Fruit fly (Drosophila melanogaster) whole organism, embryonic: ENCODE data around the gene al.

Experiments used
- Aef1 ChIP-seq: fragments of 200-800 bp; sonication (Bioruptor generic); IDR thresholded peaks from 3 replicates; pipeline ENCODE4 v1.3.6; 2022; ENCODE audit warnings: missing biosample characterization, missing genetic modification characterization
- Asciz ChIP-seq: fragments of 200-800 bp; sonication (Bioruptor generic); optimal IDR thresholded peaks from 2 replicates; lab custom pipeline; 2017; ENCODE audit warnings: missing biosample characterization, mild to moderate bottlenecking, missing genetic modification characterization, missing genetic modification reagents
- CG10274 ChIP-seq: fragments of 200-800 bp; sonication (Bioruptor generic); optimal IDR thresholded peaks from 3 replicates; lab custom pipeline; 2017; ENCODE audit warnings: missing biosample characterization, mild to moderate bottlenecking, missing genetic modification characterization
- CG10543 ChIP-seq: fragments of 200-800 bp; sonication (Bioruptor generic); optimal IDR thresholded peaks from 3 replicates; lab custom pipeline; 2017; ENCODE audit warnings: missing biosample characterization, mild to moderate bottlenecking, missing genetic modification characterization, moderate library complexity
- CG10654 ChIP-seq: fragments of 200-800 bp; sonication (Bioruptor generic); optimal IDR thresholded peaks from 2 replicates; lab custom pipeline; 2016; ENCODE audit warnings: missing biosample characterization, missing genetic modification characterization
- CG11398 ChIP-seq: fragments of 200-800 bp; sonication (Bioruptor generic); optimal IDR thresholded peaks from 2 replicates; lab custom pipeline; 2016; ENCODE audit warnings: missing biosample characterization, missing genetic modification characterization
- CG1233 ChIP-seq: fragments of 200-800 bp; sonication (Bioruptor generic); optimal IDR thresholded peaks from 4 replicates; lab custom pipeline; 2018; ENCODE audit warnings: missing biosample characterization, mild to moderate bottlenecking, missing genetic modification characterization
- CG1647 ChIP-seq: fragments of 200-800 bp; sonication (Bioruptor generic); optimal IDR thresholded peaks from 3 replicates; lab custom pipeline; 2016; ENCODE audit warnings: missing biosample characterization, missing genetic modification characterization
- CG16779 ChIP-seq: fragments of 200-800 bp; sonication (Bioruptor generic); IDR thresholded peaks from 2 replicates; pipeline ENCODE4 v1.3.6; 2022; ENCODE audit warnings: missing biosample characterization, missing genetic modification characterization
- CG17568 ChIP-seq: fragments of 200-800 bp; sonication (Bioruptor generic); optimal IDR thresholded peaks from 2 replicates; lab custom pipeline; 2018; ENCODE audit warnings: missing biosample characterization, mild to moderate bottlenecking, missing genetic modification characterization, moderate library complexity
- CG1792 ChIP-seq: fragments of 200-800 bp; sonication (Bioruptor generic); optimal IDR thresholded peaks from 2 replicates; lab custom pipeline; 2016; ENCODE audit warnings: missing biosample characterization, missing genetic modification characterization
- CG2875 ChIP-seq: fragments of 200-800 bp; sonication (Bioruptor generic); optimal IDR thresholded peaks from 2 replicates; lab custom pipeline; 2017; ENCODE audit warnings: missing biosample characterization, mild to moderate bottlenecking, missing genetic modification characterization, missing genetic modification reagents
- CG31365 ChIP-seq: fragments of 200-800 bp; sonication (Bioruptor generic); optimal IDR thresholded peaks from 2 replicates; lab custom pipeline; 2018; ENCODE audit warnings: missing biosample characterization, mild to moderate bottlenecking, missing genetic modification characterization
- CG32532 ChIP-seq: fragments of 200-800 bp; sonication (Bioruptor generic); IDR thresholded peaks from 2 replicates; pipeline ENCODE4 v1.3.6; 2022; ENCODE audit warnings: missing biosample characterization, missing genetic modification characterization
- CG6175 ChIP-seq: fragments of 200-800 bp; sonication (Bioruptor generic); IDR thresholded peaks from 3 replicates; pipeline ENCODE4 v1.3.6; 2022; ENCODE audit warnings: missing biosample characterization, missing genetic modification characterization
- CG7357 ChIP-seq: fragments of 200-800 bp; sonication (Bioruptor generic); IDR thresholded peaks from 3 replicates; pipeline ENCODE4 v1.3.6; 2022; ENCODE audit warnings: missing biosample characterization, missing genetic modification characterization
- CG7987 ChIP-seq: fragments of 200-800 bp; sonication (Bioruptor generic); optimal IDR thresholded peaks from 2 replicates; lab custom pipeline; 2018; ENCODE audit warnings: missing biosample characterization, mild to moderate bottlenecking, missing genetic modification characterization, moderate library complexity
- CG8944 ChIP-seq: fragments of 200-800 bp; sonication (Bioruptor generic); optimal IDR thresholded peaks from 3 replicates; lab custom pipeline; 2016; ENCODE audit warnings: missing biosample characterization, missing genetic modification characterization
- CG9437 ChIP-seq: fragments of 200-800 bp; sonication (Bioruptor generic); optimal IDR thresholded peaks from 2 replicates; lab custom pipeline; 2018; ENCODE audit warnings: missing biosample characterization, mild to moderate bottlenecking, missing genetic modification characterization
- CG9817 ChIP-seq: fragments of 200-800 bp; sonication (Bioruptor generic); optimal IDR thresholded peaks from 2 replicates; lab custom pipeline; 2018; ENCODE audit warnings: missing biosample characterization, mild to moderate bottlenecking, missing genetic modification characterization, moderate library complexity
- Dek ChIP-seq: fragments of 200-800 bp; sonication (Bioruptor generic); optimal IDR thresholded peaks from 3 replicates; lab custom pipeline; 2019; ENCODE audit warnings: missing biosample characterization, mild to moderate bottlenecking, missing genetic modification characterization, moderate library complexity
- Fer1 ChIP-seq: fragments of 200-800 bp; sonication (Bioruptor generic); optimal IDR thresholded peaks from 2 replicates; lab custom pipeline; 2017; ENCODE audit warnings: missing biosample characterization, mild to moderate bottlenecking, missing genetic modification characterization
- Fer2 ChIP-seq: fragments of 200-800 bp; sonication (Bioruptor generic); optimal IDR thresholded peaks from 2 replicates; lab custom pipeline; 2018; ENCODE audit warnings: missing biosample characterization, mild to moderate bottlenecking, missing genetic modification characterization, moderate library complexity
- HLH54F ChIP-seq: fragments of 200-800 bp; sonication (Bioruptor generic); optimal IDR thresholded peaks from 3 replicates; lab custom pipeline; 2016; ENCODE audit warnings: missing biosample characterization, missing genetic modification characterization
- HLHmδ ChIP-seq: fragments of 200-800 bp; sonication (Bioruptor generic); optimal IDR thresholded peaks from 2 replicates; lab custom pipeline; 2018; ENCODE audit warnings: missing biosample characterization, mild to moderate bottlenecking, missing genetic modification characterization, moderate library complexity
- Hr51 ChIP-seq, 2 experiments: fragments of 200-800 bp; sonication (Bioruptor generic); optimal IDR thresholded peaks; 2 replicates in 1 of 2; 3 replicates in 1 of 2; lab custom pipeline; 2016 to 2018; ENCODE audit warnings: missing biosample characterization in 2 of 2, missing genetic modification characterization in 2 of 2, mild to moderate bottlenecking in 1 of 2, moderate library complexity in 1 of 2
- Mad ChIP-seq: fragments of 200-800 bp; sonication (Bioruptor generic); optimal IDR thresholded peaks from 2 replicates; lab custom pipeline; 2016; ENCODE audit warnings: missing biosample characterization, missing genetic modification characterization
- Max ChIP-seq: fragments of 200-800 bp; sonication (Bioruptor generic); optimal IDR thresholded peaks from 2 replicates; lab custom pipeline; 2016; ENCODE audit warnings: missing biosample characterization, mild to moderate bottlenecking, missing genetic modification characterization
- NFAT ChIP-seq: fragments of 200-800 bp; sonication (Bioruptor generic); IDR thresholded peaks from 2 replicates; pipeline ENCODE4 v1.3.6; 2022; ENCODE audit warnings: missing biosample characterization, missing genetic modification characterization
- Neu2 ChIP-seq: fragments of 200-800 bp; sonication (Bioruptor generic); optimal IDR thresholded peaks from 3 replicates; lab custom pipeline; 2016; ENCODE audit warnings: missing biosample characterization, missing genetic modification characterization, borderline replicate concordance
- Nf-YB ChIP-seq: fragments of 200-800 bp; sonication (Bioruptor generic); optimal IDR thresholded peaks from 3 replicates; lab custom pipeline; 2019; ENCODE audit warnings: missing biosample characterization, mild to moderate bottlenecking, missing genetic modification characterization, moderate library complexity
- Poxn ChIP-seq: fragments of 200-800 bp; sonication (Bioruptor generic); IDR thresholded peaks from 2 replicates; pipeline ENCODE4 v1.3.6; 2022; ENCODE audit warnings: missing biosample characterization, missing genetic modification characterization
- Six4 ChIP-seq: fragments of 200-800 bp; sonication (Bioruptor generic); optimal IDR thresholded peaks from 2 replicates; lab custom pipeline; 2016; ENCODE audit warnings: missing biosample characterization, missing genetic modification characterization
- Spps ChIP-seq: fragments of 200-800 bp; sonication (Bioruptor generic); optimal IDR thresholded peaks from 2 replicates; lab custom pipeline; 2018; ENCODE audit warnings: missing biosample characterization, mild to moderate bottlenecking, missing genetic modification characterization
- bab2 ChIP-seq: fragments of 200-800 bp; sonication (Bioruptor generic); optimal IDR thresholded peaks from 2 replicates; lab custom pipeline; 2016; ENCODE audit warnings: missing biosample characterization, missing genetic modification characterization
- cg ChIP-seq: fragments of 200-800 bp; sonication (Bioruptor generic); optimal IDR thresholded peaks from 3 replicates; lab custom pipeline; 2019; ENCODE audit warnings: missing biosample characterization, mild to moderate bottlenecking, missing genetic modification characterization, moderate library complexity
- dmrt11E ChIP-seq: fragments of 200-800 bp; sonication (Bioruptor generic); optimal IDR thresholded peaks from 3 replicates; lab custom pipeline; 2018; ENCODE audit warnings: missing biosample characterization, mild to moderate bottlenecking, missing genetic modification characterization, moderate library complexity
- fd64A ChIP-seq: fragments of 200-800 bp; sonication (Bioruptor generic); optimal IDR thresholded peaks from 3 replicates; lab custom pipeline; 2018; ENCODE audit warnings: missing biosample characterization, mild to moderate bottlenecking, missing genetic modification characterization
- fd96Cb ChIP-seq: fragments of 200-800 bp; sonication (Bioruptor generic); optimal IDR thresholded peaks from 2 replicates; lab custom pipeline; 2018; ENCODE audit warnings: missing biosample characterization, mild to moderate bottlenecking, missing genetic modification characterization, moderate library complexity
- kni ChIP-seq: fragments of 200-800 bp; sonication (Bioruptor generic); optimal IDR thresholded peaks from 3 replicates; lab custom pipeline; 2017; ENCODE audit warnings: mild to moderate bottlenecking, missing biosample characterization, missing genetic modification reagents, missing genetic modification characterization
- lbe ChIP-seq: fragments of 200-800 bp; sonication (Bioruptor generic); optimal IDR thresholded peaks from 2 replicates; lab custom pipeline; 2016; ENCODE audit warnings: missing biosample characterization, mild to moderate bottlenecking, missing genetic modification characterization
- pan ChIP-seq, 4 experiments: fragments of >200 bp in 3 of 4; fragments of 200-800 bp in 1 of 4; sonication (Bioruptor generic) in 1 of 4; optimal IDR thresholded peaks in 3 of 4; IDR thresholded peaks in 1 of 4; 2 replicates each; pipeline versions ENCODE4 v1.3.6 to Lab custom; 2017 to 2022; ENCODE audit warnings: missing biosample characterization in 2 of 4, missing genetic modification characterization in 2 of 4, mixed read lengths in 1 of 4
- pfk ChIP-seq: fragments of 200-800 bp; sonication (Bioruptor generic); optimal IDR thresholded peaks from 2 replicates; lab custom pipeline; 2018; ENCODE audit warnings: missing biosample characterization, mild to moderate bottlenecking, missing genetic modification characterization, moderate library complexity
- sc ChIP-seq, 3 experiments: fragments of >200 bp in 2 of 3; fragments of 200-800 bp in 1 of 3; sonication (Bioruptor generic) in 1 of 3; optimal IDR thresholded peaks; 2 replicates in 2 of 3; 3 replicates in 1 of 3; lab custom pipeline; 2017; ENCODE audit warnings: mild to moderate bottlenecking in 1 of 3, missing biosample characterization in 1 of 3, missing genetic modification characterization in 1 of 3, missing genetic modification reagents in 1 of 3
- scrt ChIP-seq: fragments of 200-800 bp; sonication (Bioruptor generic); optimal IDR thresholded peaks from 2 replicates; lab custom pipeline; 2018; ENCODE audit warnings: missing biosample characterization, mild to moderate bottlenecking, missing genetic modification characterization, moderate library complexity
- sens ChIP-seq: fragments of 200-800 bp; sonication (Bioruptor generic); peaks from one replicate; lab custom pipeline; 2016; ENCODE audit warnings: missing biosample characterization, missing genetic modification characterization
- slbo ChIP-seq: fragments of 200-800 bp; sonication (Bioruptor generic); IDR thresholded peaks from 2 replicates; pipeline ENCODE4 v1.3.6; 2022; ENCODE audit warnings: missing biosample characterization, missing genetic modification characterization
- zfh1 ChIP-seq: fragments of 200-800 bp; sonication (Bioruptor generic); IDR thresholded peaks from 3 replicates; pipeline ENCODE4 v1.3.6; 2022; ENCODE audit warnings: missing biosample characterization, missing genetic modification characterization

al gene

DNA sequence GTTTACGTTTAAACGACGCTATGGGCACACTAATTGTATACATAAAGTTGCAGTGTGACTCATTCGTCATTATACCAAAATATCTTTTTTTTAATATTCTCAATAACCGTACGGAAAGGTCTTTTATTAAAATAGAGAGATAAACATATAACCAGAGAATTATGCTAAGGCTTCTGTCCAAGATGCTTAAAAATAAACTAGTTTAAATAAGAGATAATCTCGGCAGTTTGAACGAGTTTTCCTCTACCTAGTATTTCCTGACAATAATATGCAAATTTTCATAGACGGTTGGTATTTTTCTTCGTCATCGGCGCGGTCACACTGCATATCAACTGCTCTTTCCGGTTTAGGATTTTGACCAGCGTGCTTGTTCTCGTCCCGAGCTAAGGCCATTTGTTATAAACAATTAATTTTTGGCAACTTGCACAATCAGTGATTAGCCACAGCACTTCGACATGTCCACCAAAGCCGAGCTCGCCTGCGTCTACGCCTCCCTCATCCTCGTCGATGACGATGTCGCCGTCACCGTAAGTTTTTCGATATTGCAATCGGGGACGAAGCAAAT is 41.8 kb downstream of the al start, which contains the start of the genes CG13690 and RpLP1 (continued):
- peak; percentile 92 for TF ChIP-seq CG7987
- peak; percentile 69; the same call in 1 of the 2 replicates for TF ChIP-seq NFAT
- peak; percentile 81 for TF ChIP-seq CG2875 (GFP tag; lab: Kevin White, UChicago)
- no peak for TF ChIP-seq pan (optimal IDR thresholded peaks at IDR 0.05; lab: Kevin White, UChicago)
- TF ChIP-seq pan (GFP tag; optimal IDR thresholded peaks at IDR 0.05 in 1 of 2, IDR thresholded peaks at IDR 0.05 in 1 of 2), result peak in 1 of 2 experiments; percentile 69
- TF ChIP-seq zfh1 (GFP tag; lab: Robert Waterston, UW), result peak; percentile 76
- peak; percentile 78 for TF ChIP-seq lbe (GFP tag; lab: Kevin White, UChicago)
- peak; percentile 35 for TF ChIP-seq Six4 (GFP tag; lab: Kevin White, UChicago)
- peak; percentile 80 for TF ChIP-seq CG17568 (GFP tag; lab: Kevin White, UChicago)
- peak; percentile 97 for TF ChIP-seq CG9437 (GFP tag; lab: Kevin White, UChicago)
- peak; percentile 92 for TF ChIP-seq kni (GFP tag; lab: Kevin White, UChicago)
- TF ChIP-seq Poxn (GFP tag; lab: Robert Waterston, UW), result no peak
- TF ChIP-seq bab2 (GFP tag; lab: Kevin White, UChicago), result peak; percentile 25
- TF ChIP-seq scrt (GFP tag; lab: Kevin White, UChicago), result peak; percentile 81
- TF ChIP-seq Dek (tag; lab: Kevin White, UChicago), result peak; percentile 61
- peak; percentile 89 for TF ChIP-seq Fer1 (GFP tag; lab: Kevin White, UChicago)
- peak; percentile 57 for TF ChIP-seq CG10274
- peak; percentile 80 for TF ChIP-seq Max (GFP tag; lab: Kevin White, UChicago)
- TF ChIP-seq Hr51 (GFP tag; optimal IDR thresholded peaks at IDR 0.05; lab: Kevin White, UChicago), result peak; percentile 39 to 72
- peak; percentile 27 for TF ChIP-seq Fer2 (tag; lab: Kevin White, UChicago)
- peak; percentile 65 for TF ChIP-seq CG1647 (GFP tag; lab: Kevin White, UChicago)
- TF ChIP-seq CG16779 (GFP tag; lab: Robert Waterston, UW), result peak; percentile 58; the same call in 1 of the 2 replicates
- peak; percentile 64 for TF ChIP-seq dmrt11E
- TF ChIP-seq HLHmδ (GFP tag; lab: Kevin White, UChicago), result peak; percentile 84
- TF ChIP-seq CG10543, result peak; percentile 89
- no peak for TF ChIP-seq cg
- peak; percentile 47 for TF ChIP-seq CG8944
- no peak for TF ChIP-seq Neu2 (GFP tag; lab: Kevin White, UChicago)
- TF ChIP-seq Asciz (GFP tag; lab: Kevin White, UChicago), result peak; percentile 86
- TF ChIP-seq HLH54F (GFP tag; lab: Kevin White, UChicago), result peak; percentile 31
- peak; percentile 51 for TF ChIP-seq CG1792 (GFP tag; lab: Kevin White, UChicago)
- peak; percentile 59 for TF ChIP-seq CG9817 (tag; lab: Kevin White, UChicago)
- TF ChIP-seq CG10654 (GFP tag; lab: Kevin White, UChicago), result peak; percentile 15
- peak; percentile 72 for TF ChIP-seq CG32532 (GFP tag; lab: Robert Waterston, UW)
- peak; percentile 79 for TF ChIP-seq CG1233 (GFP tag; lab: Kevin White, UChicago)
- TF ChIP-seq CG6175, result no peak
- TF ChIP-seq Spps (tag; lab: Kevin White, UChicago), result peak; percentile 54
- TF ChIP-seq CG7357 (GFP tag; lab: Robert Waterston, UW), result no peak
- no peak for TF ChIP-seq fd96Cb (tag; lab: Kevin White, UChicago)
- TF ChIP-seq Mad (GFP tag; lab: Kevin White, UChicago), result peak; percentile 22
- peak; percentile 72 for TF ChIP-seq CG31365 (tag; lab: Kevin White, UChicago)
- TF ChIP-seq sc (optimal IDR thresholded peaks at IDR 0.05; lab: Kevin White, UChicago), result no peak
- peak; percentile 72 for TF ChIP-seq sc (GFP tag; optimal IDR thresholded peaks at IDR 0.05; lab: Kevin White, UChicago)
- TF ChIP-seq Nf-YB, result peak; percentile 71
- TF ChIP-seq Aef1, result peak; percentile 29; the same call in 1 of the 3 replicates
- peak; percentile 95 for TF ChIP-seq sens (GFP tag; lab: Kevin White, UChicago)
- peak; percentile 58 for TF ChIP-seq pfk (GFP tag; lab: Kevin White, UChicago)
- peak; percentile 70 for TF ChIP-seq fd64A (GFP tag; lab: Kevin White, UChicago)
- TF ChIP-seq CG11398, result peak; percentile 72
- peak; percentile 37; the same call in 1 of the 2 replicates for TF ChIP-seq slbo (GFP tag; lab: Robert Waterston, UW)
